Worm (Caenorhabditis elegans): ENCODE measurements around the gene C06A6.4.

- no peak for TF ChIP-seq tbx-37 (GFP tag; conservative IDR thresholded peaks at IDR 0.05)
- no peak for TF ChIP-seq ama-1 (optimal IDR thresholded peaks at IDR 0.05)
- TF ChIP-seq F13C5.2 (tag; optimal IDR thresholded peaks at IDR 0.05): no peak
Observed at ce11 chrIV:7836491-7836890, 7.4 kb upstream of the C06A6.4 start.
